Worm (Caenorhabditis elegans): ENCODE measurements around the gene F55G1.15.

The F55G1.15 gene

DNA sequence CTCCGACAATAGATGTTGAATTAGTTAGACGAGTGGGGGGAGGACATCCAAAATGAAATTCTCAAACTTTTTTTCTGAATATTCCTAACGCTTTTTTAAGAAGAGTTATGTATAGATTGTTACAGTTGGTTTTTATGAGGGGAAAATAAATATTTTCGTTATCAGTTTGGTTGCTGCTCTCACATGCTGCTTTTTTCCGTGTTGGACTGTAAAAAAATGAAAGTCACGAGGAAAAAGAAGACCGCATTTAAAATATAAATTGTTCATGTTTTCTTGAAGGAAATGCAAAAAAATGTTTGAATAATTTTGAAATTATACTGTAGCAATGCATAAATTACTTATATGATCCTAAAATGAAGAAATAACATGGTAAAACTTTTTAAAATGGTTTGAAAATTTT is 19.6 kb upstream of the F55G1.15 start:
- TF ChIP-seq R02D3.7 (tag; optimal IDR thresholded peaks at IDR 0.05) (no peak), lin-15B (tag; optimal IDR thresholded peaks at IDR 0.05) (no peak), ztf-4 (tag; optimal IDR thresholded peaks at IDR 0.05) (no peak), nhr-28 (tag; optimal IDR thresholded peaks at IDR 0.05) (no peak), pqm-1 (tag; optimal IDR thresholded peaks at IDR 0.05) (peak; percentile 50), egl-5 (tag; optimal IDR thresholded peaks at IDR 0.05) (no peak), elt-3 (tag; optimal IDR thresholded peaks at IDR 0.05) (no peak), ceh-16 (tag; optimal IDR thresholded peaks at IDR 0.05) (no peak), unc-39 (tag; optimal IDR thresholded peaks at IDR 0.05) (no peak), pha-4 (tag; optimal IDR thresholded peaks at IDR 0.05) (peak; percentile 48), mml-1 (tag; optimal IDR thresholded peaks at IDR 0.05) (no peak), nfya-1 (tag; optimal IDR thresholded peaks at IDR 0.05; ENCODE audit: insufficient read depth) (no peak), nhr-237 (tag; optimal IDR thresholded peaks at IDR 0.05) (no peak), elt-1 (tag; optimal IDR thresholded peaks at IDR 0.05) (no peak), tbx-2 (tag; optimal IDR thresholded peaks at IDR 0.05) (no peak), elt-2 (tag; optimal IDR thresholded peaks at IDR 0.05) (peak; percentile 65), ceh-9 (tag; optimal IDR thresholded peaks at IDR 0.05) (no peak), ceh-82 (tag; optimal IDR thresholded peaks at IDR 0.05) (no peak), ceh-28 (tag; optimal IDR thresholded peaks at IDR 0.05) (no peak)

- TF ChIP-seq snpc-4 (tag; optimal IDR thresholded peaks at IDR 0.05) (no peak), ceh-28 (tag; optimal IDR thresholded peaks at IDR 0.05) (no peak), nhr-28 (tag; optimal IDR thresholded peaks at IDR 0.05) (no peak), jun-1 (tag; optimal IDR thresholded peaks at IDR 0.05) (no peak), unc-62 (GFP tag; optimal IDR thresholded peaks at IDR 0.05) (no peak), pha-4 (tag; optimal IDR thresholded peaks at IDR 0.05) (peak; percentile 50), elt-2 (tag; optimal IDR thresholded peaks at IDR 0.05) (peak; percentile 62), pqm-1 (tag; optimal IDR thresholded peaks at IDR 0.05) (peak; percentile 73), eor-1 (tag; optimal IDR thresholded peaks at IDR 0.05) (no peak), mml-1 (tag; optimal IDR thresholded peaks at IDR 0.05) (no peak)
Observed at ce11 chrIV:7520258-7520657, 19.0 kb upstream of the F55G1.15 start.

DNA sequence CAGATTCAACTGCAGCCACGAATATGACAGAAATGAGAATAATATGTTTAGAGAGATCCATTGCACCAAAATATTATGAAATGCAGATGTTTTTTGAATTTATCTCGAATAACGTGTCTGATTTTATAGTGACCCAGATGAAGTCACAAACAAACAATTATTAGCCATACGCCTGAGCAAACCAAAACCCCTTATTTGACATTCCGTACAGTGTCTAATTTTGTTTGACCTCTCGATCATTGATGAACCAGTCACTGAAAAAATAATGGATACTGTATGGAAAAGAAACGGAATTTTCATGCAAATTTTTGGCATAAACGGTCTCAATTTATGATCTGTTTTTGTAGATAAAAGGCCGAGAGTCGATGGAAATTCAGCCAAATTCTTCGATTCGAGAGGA is 14.9 kb upstream of the F55G1.15 start, which contains the start of the genes R05G6.9 and R05G6.3:
TSS of gene R05G6.9 (minus strand) at position 101 of the 400 bp plus-strand sequence.
TSS of gene R05G6.3 (plus strand) at position 386 of the 400 bp plus-strand sequence.
- TF ChIP-seq lin-15B (tag; optimal IDR thresholded peaks at IDR 0.05) (no peak), ama-1 (optimal IDR thresholded peaks at IDR 0.05) (no peak), fkh-10 (GFP tag; optimal IDR thresholded peaks at IDR 0.05) (no peak), eor-1 (tag; optimal IDR thresholded peaks at IDR 0.05) (no peak), nhr-77 (tag; optimal IDR thresholded peaks at IDR 0.05) (no peak), fkh-2 (tag; optimal IDR thresholded peaks at IDR 0.05) (no peak), R02D3.7 (tag; optimal IDR thresholded peaks at IDR 0.05) (no peak), snpc-4 (tag; optimal IDR thresholded peaks at IDR 0.05) (no peak), nhr-25 (tag; optimal IDR thresholded peaks at IDR 0.05) (no peak), pha-4 (tag; optimal IDR thresholded peaks at IDR 0.05) (no peak), skn-1 (tag; optimal IDR thresholded peaks at IDR 0.05) (no peak), unc-62 (GFP tag; optimal IDR thresholded peaks at IDR 0.05) (no peak), hmg-11 (tag; optimal IDR thresholded peaks at IDR 0.05) (no peak), nhr-237 (tag; optimal IDR thresholded peaks at IDR 0.05) (no peak), ceh-28 (tag; optimal IDR thresholded peaks at IDR 0.05) (no peak), ztf-4 (tag; optimal IDR thresholded peaks at IDR 0.05) (no peak), ceh-9 (tag; optimal IDR thresholded peaks at IDR 0.05) (no peak)

- TF ChIP-seq fkh-2 (tag; optimal IDR thresholded peaks at IDR 0.05) (no peak), lin-15B (tag; optimal IDR thresholded peaks at IDR 0.05) (peak; percentile 54), nhr-43 (tag; optimal IDR thresholded peaks at IDR 0.05; ENCODE audit: poor library complexity, severe bottlenecking) (no peak), nhr-77 (tag; optimal IDR thresholded peaks at IDR 0.05) (no peak), elt-1 (tag; optimal IDR thresholded peaks at IDR 0.05) (no peak), nhr-12 (tag; optimal IDR thresholded peaks at IDR 0.05) (no peak), daf-12 (tag; optimal IDR thresholded peaks at IDR 0.05) (no peak), pha-4 (tag; optimal IDR thresholded peaks at IDR 0.05) (peak; percentile 79), mml-1 (tag; optimal IDR thresholded peaks at IDR 0.05) (no peak), nhr-67 (tag; optimal IDR thresholded peaks at IDR 0.05) (no peak), unc-39 (tag; optimal IDR thresholded peaks at IDR 0.05) (no peak), lsy-12 (tag; optimal IDR thresholded peaks at IDR 0.05) (no peak), zag-1 (tag; optimal IDR thresholded peaks at IDR 0.05) (no peak), eor-1 (tag; optimal IDR thresholded peaks at IDR 0.05) (no peak), mdl-1 (tag; optimal IDR thresholded peaks at IDR 0.05) (no peak), ceh-9 (tag; optimal IDR thresholded peaks at IDR 0.05) (no peak), ceh-16 (tag; optimal IDR thresholded peaks at IDR 0.05) (no peak), egl-5 (tag; optimal IDR thresholded peaks at IDR 0.05) (no peak), nhr-237 (tag; optimal IDR thresholded peaks at IDR 0.05) (no peak), nhr-28 (tag; optimal IDR thresholded peaks at IDR 0.05) (no peak), snpc-4 (tag; optimal IDR thresholded peaks at IDR 0.05) (peak; percentile 26), aly-2 (tag; optimal IDR thresholded peaks at IDR 0.05) (no peak), nhr-23 (tag; optimal IDR thresholded peaks at IDR 0.05) (peak; percentile 44), ztf-11 (tag; optimal IDR thresholded peaks at IDR 0.05) (no peak), ztf-4 (tag; optimal IDR thresholded peaks at IDR 0.05) (no peak), elt-2 (tag; optimal IDR thresholded peaks at IDR 0.05) (no peak), elt-3 (tag; optimal IDR thresholded peaks at IDR 0.05) (no peak), pqm-1 (tag; optimal IDR thresholded peaks at IDR 0.05) (no peak), ceh-82 (tag; optimal IDR thresholded peaks at IDR 0.05) (no peak), hmg-11 (tag; optimal IDR thresholded peaks at IDR 0.05) (peak; percentile 10), nhr-25 (tag; optimal IDR thresholded peaks at IDR 0.05) (no peak), sea-2 (GFP tag; optimal IDR thresholded peaks at IDR 0.05) (no peak), ceh-28 (tag; optimal IDR thresholded peaks at IDR 0.05) (peak; percentile 41), nfya-1 (tag; optimal IDR thresholded peaks at IDR 0.05; ENCODE audit: insufficient read depth) (peak; percentile 71), R02D3.7 (tag; optimal IDR thresholded peaks at IDR 0.05) (peak; percentile 88), ama-1 (optimal IDR thresholded peaks at IDR 0.05) (no peak)
Observed at ce11 chrIV:7512617-7513233, 11.5 kb upstream of the F55G1.15 start, which contains the start of the genes plc-4 and R05G6.4. plc-4 (minus strand) TSS chrIV:7512667. R05G6.4 (plus strand) TSS chrIV:7513233.

Data from whole organism, L3 larva.